Fruit fly (Drosophila melanogaster) whole organism, wandering third instar larva: ENCODE results near the gene Mettl4.

Experiments used
- Abd-B ChIP-seq: fragments of >200 bp; optimal IDR thresholded peaks from 2 replicates; lab custom pipeline; 2017; ENCODE audit warnings: missing biosample characterization, missing genetic modification characterization
- CG32264 ChIP-seq: fragments of 200-800 bp; sonication (Bioruptor generic); optimal IDR thresholded peaks from 2 replicates; lab custom pipeline; 2016; ENCODE audit warnings: missing biosample characterization, missing genetic modification characterization
- CG9705 ChIP-seq: fragments of 200-800 bp; sonication (Bioruptor generic); optimal IDR thresholded peaks from 2 replicates; lab custom pipeline; 2018; ENCODE audit warnings: missing biosample characterization, mild to moderate bottlenecking, missing genetic modification characterization
- CrebA ChIP-seq: fragments of 200-800 bp; sonication (Bioruptor generic); optimal IDR thresholded peaks from 2 replicates; lab custom pipeline; 2016; ENCODE audit warnings: missing biosample characterization, mild to moderate bottlenecking, missing genetic modification characterization, borderline replicate concordance
- Dfd ChIP-seq: fragments of >200 bp; optimal IDR thresholded peaks from 2 replicates; lab custom pipeline; 2017; ENCODE audit warnings: missing biosample characterization, missing genetic modification characterization
- Dif ChIP-seq: fragments of 200-275, 200-300 bp; sonication (Bioruptor generic); optimal IDR thresholded peaks from 2 replicates; lab custom pipeline; 2018; ENCODE audit warnings: missing biosample characterization, missing genetic modification characterization; ENCODE audit not compliant: partially characterized antibody
- GATAd ChIP-seq: sonication (Bioruptor generic); optimal IDR thresholded peaks from 2 replicates; lab custom pipeline; 2016; ENCODE audit warnings: missing biosample characterization, missing genetic modification characterization
- HLH106 ChIP-seq: fragments of 200-800 bp; optimal IDR thresholded peaks from 3 replicates; lab custom pipeline; 2019; ENCODE audit warnings: missing biosample characterization, mild to moderate bottlenecking, missing genetic modification characterization, moderate library complexity
- Hnf4 ChIP-seq: fragments of 200-800 bp; sonication (Bioruptor generic); optimal IDR thresholded peaks from 2 replicates; lab custom pipeline; 2016; ENCODE audit warnings: missing biosample characterization, mild to moderate bottlenecking, missing genetic modification characterization
- Hr78 ChIP-seq: fragments of >200 bp; optimal IDR thresholded peaks from 2 replicates; lab custom pipeline; 2017; ENCODE audit warnings: missing biosample characterization, missing genetic modification characterization
- Hr83 ChIP-seq: fragments of 200-300 bp; sonication (Bioruptor generic); optimal IDR thresholded peaks from 2 replicates; lab custom pipeline; 2016; ENCODE audit warnings: missing biosample characterization, mild to moderate bottlenecking, missing genetic modification characterization, moderate library complexity; ENCODE audit not compliant: poor library complexity, severe bottlenecking
- Jra ChIP-seq: sonication (Bioruptor generic); optimal IDR thresholded peaks from 2 replicates; lab custom pipeline; 2016; ENCODE audit warnings: missing biosample characterization, missing genetic modification characterization
- Mio ChIP-seq: sonication (Bioruptor generic); optimal IDR thresholded peaks from 2 replicates; lab custom pipeline; 2016; ENCODE audit warnings: missing biosample characterization, missing genetic modification characterization
- Myc ChIP-seq: fragments of >200 bp; optimal IDR thresholded peaks from 2 replicates; lab custom pipeline; 2017
- N ChIP-seq: fragments of >200 bp; optimal IDR thresholded peaks from 2 replicates; lab custom pipeline; 2018; ENCODE audit warnings: missing biosample characterization, missing external identifiers, missing genetic modification characterization
- OdsH ChIP-seq: fragments of 200-800 bp; sonication (Bioruptor generic); optimal IDR thresholded peaks from 2 replicates; lab custom pipeline; 2016; ENCODE audit warnings: missing biosample characterization, mild to moderate bottlenecking, missing genetic modification characterization
- Rel ChIP-seq, 2 experiments: fragments of 200-800 bp; sonication (Bioruptor generic) in 1 of 2; optimal IDR thresholded peaks; 2 replicates in 1 of 2; 3 replicates in 1 of 2; lab custom pipeline; 2016 to 2019; ENCODE audit warnings: mild to moderate bottlenecking in 2 of 2, missing biosample characterization in 2 of 2, missing genetic modification characterization in 2 of 2, moderate library complexity in 1 of 2
- Sp1 ChIP-seq: fragments of 200-800 bp; sonication (Bioruptor generic); optimal IDR thresholded peaks from 3 replicates; lab custom pipeline; 2019; ENCODE audit warnings: missing biosample characterization, mild to moderate bottlenecking, missing genetic modification characterization, moderate library complexity
- Vsx2 ChIP-seq: fragments of 200-300, 225-300 bp; sonication (Bioruptor generic); optimal IDR thresholded peaks from 2 replicates; lab custom pipeline; 2018; ENCODE audit warnings: missing biosample characterization, missing genetic modification characterization; ENCODE audit not compliant: partially characterized antibody
- br ChIP-seq: fragments of 200-800 bp; sonication (Bioruptor generic); optimal IDR thresholded peaks from 2 replicates; lab custom pipeline; 2016; ENCODE audit warnings: missing biosample characterization, missing genetic modification characterization
- brk ChIP-seq: fragments of 200-800 bp; sonication (Bioruptor generic); optimal IDR thresholded peaks from 2 replicates; lab custom pipeline; 2016; ENCODE audit warnings: missing biosample characterization, mild to moderate bottlenecking, missing genetic modification characterization
- dl ChIP-seq, 2 experiments: fragments of 175-275, 200-275 bp in 1 of 2; fragments of 200-275 bp in 1 of 2; sonication (Bioruptor generic); optimal IDR thresholded peaks; lab custom pipeline; 2018; ENCODE audit warnings: mild to moderate bottlenecking in 2 of 2, missing biosample characterization in 2 of 2, missing genetic modification characterization in 2 of 2, moderate library complexity in 2 of 2; ENCODE audit not compliant: partially characterized antibody in 2 of 2, insufficient read depth in 1 of 2
- dmrt93B ChIP-seq: fragments of 200-800 bp; sonication (Bioruptor generic); optimal IDR thresholded peaks from 2 replicates; lab custom pipeline; 2018; ENCODE audit warnings: missing biosample characterization, mild to moderate bottlenecking, missing genetic modification characterization
- dsf ChIP-seq: sonication (Bioruptor generic); optimal IDR thresholded peaks from 2 replicates; lab custom pipeline; 2016; ENCODE audit warnings: missing biosample characterization, missing genetic modification characterization, borderline replicate concordance
- ey ChIP-seq: fragments of 200-800 bp; sonication (Bioruptor generic); optimal IDR thresholded peaks from 2 replicates; lab custom pipeline; 2016; ENCODE audit warnings: missing biosample characterization, missing genetic modification characterization
- foxo ChIP-seq, 2 experiments: fragments of 200-800 bp; sonication (Bioruptor generic); optimal IDR thresholded peaks; 2 replicates in 1 of 2; 3 replicates in 1 of 2; lab custom pipeline; 2016 to 2017; ENCODE audit warnings: missing biosample characterization in 2 of 2, missing genetic modification characterization in 2 of 2
- fru ChIP-seq: fragments of 200-800 bp; sonication (Bioruptor generic); optimal IDR thresholded peaks from 3 replicates; lab custom pipeline; 2016; ENCODE audit warnings: missing biosample characterization, mild to moderate bottlenecking, missing genetic modification characterization
- h ChIP-seq: fragments of 200-800 bp; sonication (Bioruptor generic); optimal IDR thresholded peaks from 3 replicates; lab custom pipeline; 2016; ENCODE audit warnings: missing biosample characterization, mild to moderate bottlenecking, missing genetic modification characterization
- jim ChIP-seq: fragments of 175-275, 200-325 bp; sonication (Bioruptor generic); optimal IDR thresholded peaks from 2 replicates; lab custom pipeline; 2016; ENCODE audit warnings: missing biosample characterization, mild to moderate bottlenecking, missing genetic modification characterization
- lola ChIP-seq: fragments of >200 bp; optimal IDR thresholded peaks from 2 replicates; lab custom pipeline; 2017; ENCODE audit warnings: missing biosample characterization, missing genetic modification characterization
- pan ChIP-seq: fragments of >200 bp; optimal IDR thresholded peaks from 2 replicates; lab custom pipeline; 2017
- psq ChIP-seq: fragments of 200-800 bp; sonication (Bioruptor generic); optimal IDR thresholded peaks from 3 replicates; lab custom pipeline; 2017; ENCODE audit warnings: missing biosample characterization, mild to moderate bottlenecking, missing genetic modification characterization, moderate library complexity
- rgr ChIP-seq: fragments of 200-800 bp; sonication (Bioruptor generic); optimal IDR thresholded peaks from 3 replicates; lab custom pipeline; 2016; ENCODE audit warnings: missing biosample characterization, mild to moderate bottlenecking, missing genetic modification characterization
- sage ChIP-seq: fragments of 200-800 bp; sonication (Bioruptor generic); optimal IDR thresholded peaks from 2 replicates; lab custom pipeline; 2016; ENCODE audit warnings: missing biosample characterization, mild to moderate bottlenecking, missing genetic modification characterization
- sv ChIP-seq: fragments of 200-800 bp; sonication (Bioruptor generic); optimal IDR thresholded peaks from 3 replicates; lab custom pipeline; 2016; ENCODE audit warnings: missing biosample characterization, missing genetic modification characterization
- tai ChIP-seq: sonication (Bioruptor generic); optimal IDR thresholded peaks from 2 replicates; lab custom pipeline; 2016; ENCODE audit warnings: missing biosample characterization, missing genetic modification characterization
- usp ChIP-seq: fragments of >200 bp; optimal IDR thresholded peaks from 2 replicates; lab custom pipeline; 2017; ENCODE audit warnings: missing biosample characterization, missing genetic modification characterization
- woc ChIP-seq: sonication (Bioruptor generic); optimal IDR thresholded peaks from 2 replicates; lab custom pipeline; 2016; ENCODE audit warnings: missing biosample characterization, mild to moderate bottlenecking, missing genetic modification characterization

Mettl4 gene

dm6 chr3R:16624750-16625549, 26.0 kb downstream of the Mettl4 start, which contains the start of gene Fas1:
Fas1 (plus strand) TSS chr3R:16625238.
- TF ChIP-seq Rel (GFP tag; optimal IDR thresholded peaks at IDR 0.05; lab: Kevin White, UChicago): no peak
- TF ChIP-seq Rel (tag; optimal IDR thresholded peaks at IDR 0.05; lab: Kevin White, UChicago): no peak
- TF ChIP-seq Jra (GFP tag; lab: Kevin White, UChicago): no peak
- TF ChIP-seq h (GFP tag; lab: Kevin White, UChicago): no peak
- TF ChIP-seq pan (lab: Kevin White, UChicago): no peak
- TF ChIP-seq fru: peak; percentile 56
- no peak for TF ChIP-seq Hr83
- TF ChIP-seq rgr: no peak
- no peak for TF ChIP-seq CG32264 (GFP tag; lab: Kevin White, UChicago)
- no peak for TF ChIP-seq br (GFP tag; lab: Kevin White, UChicago)
- no peak for TF ChIP-seq N (GFP tag; lab: Kevin White, UChicago)
- no peak for TF ChIP-seq HLH106 (tag; lab: Kevin White, UChicago)
- no peak for TF ChIP-seq Abd-B
- peak; percentile 26 for TF ChIP-seq sv (GFP tag; lab: Kevin White, UChicago)
- TF ChIP-seq psq (GFP tag; lab: Kevin White, UChicago): no peak
- no peak for TF ChIP-seq jim (GFP tag; lab: Kevin White, UChicago)
- TF ChIP-seq Hnf4 (GFP tag; lab: Kevin White, UChicago): no peak
- TF ChIP-seq tai (GFP tag; lab: Kevin White, UChicago): no peak
- TF ChIP-seq Mio (GFP tag; lab: Kevin White, UChicago): no peak
- TF ChIP-seq OdsH (GFP tag; lab: Kevin White, UChicago): no peak
- no peak for TF ChIP-seq Hr78 (GFP tag; lab: Kevin White, UChicago)
- TF ChIP-seq dsf (GFP tag; lab: Kevin White, UChicago): no peak
- TF ChIP-seq ey (GFP tag; lab: Kevin White, UChicago): no peak
- no peak for TF ChIP-seq Dfd (GFP tag; lab: Kevin White, UChicago)
- no peak for TF ChIP-seq dmrt93B
- no peak for TF ChIP-seq CG9705 (GFP tag; lab: Kevin White, UChicago)
- peak; percentile 6 for TF ChIP-seq Dif
- TF ChIP-seq Vsx2 (GFP tag; lab: Kevin White, UChicago): peak; percentile 28
- TF ChIP-seq CrebA: no peak
- no peak for TF ChIP-seq Sp1 (GFP tag; lab: Kevin White, UChicago)
- no peak for TF ChIP-seq GATAd
- peak; percentile 4 for TF ChIP-seq sage
- no peak for TF ChIP-seq foxo (GFP tag; optimal IDR thresholded peaks at IDR 0.05; lab: Kevin White, UChicago)
- TF ChIP-seq Myc: peak; percentile 47
- TF ChIP-seq woc (GFP tag; lab: Kevin White, UChicago): peak; percentile 21
- TF ChIP-seq lola (GFP tag; lab: Kevin White, UChicago): no peak
- TF ChIP-seq dl (GFP tag; optimal IDR thresholded peaks at IDR 0.05; lab: Kevin White, UChicago; ENCODE audit: insufficient read depth in 1 of 2, partially characterized antibody in 2 of 2): no peak
- TF ChIP-seq brk: no peak
- no peak for TF ChIP-seq usp (GFP tag; lab: Kevin White, UChicago)

- TF ChIP-seq Jra (GFP tag; lab: Kevin White, UChicago) (no peak), Hr83 (no peak), jim (GFP tag; lab: Kevin White, UChicago) (no peak), psq (GFP tag; lab: Kevin White, UChicago) (no peak), h (GFP tag; lab: Kevin White, UChicago) (no peak), Mio (GFP tag; lab: Kevin White, UChicago) (no peak), CG32264 (GFP tag; lab: Kevin White, UChicago) (no peak), Hr78 (GFP tag; lab: Kevin White, UChicago) (no peak), Dfd (GFP tag; lab: Kevin White, UChicago) (no peak), br (GFP tag; lab: Kevin White, UChicago) (no peak), Abd-B (no peak), lola (GFP tag; lab: Kevin White, UChicago) (no peak)
These were observed 26.6 kb downstream of the Mettl4 start, which contains the start of gene Ccdc114 for dm6 chr3R:16624371-16624749. Ccdc114 (minus strand) TSS chr3R:16624717.
